Fruit fly (Drosophila melanogaster) whole organism, embryonic: ENCODE data around the gene Sec15.
A peak's percentile ranks its signal among the peaks of the same experiment; 100 is the strongest.

ENCODE experiments used
- Adf1 ChIP-seq: fragments of 200-800 bp; sonication (Bioruptor generic); IDR thresholded peaks from 2 replicates; pipeline ENCODE4 v1.3.6; 2022; ENCODE audit warnings: missing biosample characterization, missing genetic modification characterization
- Antp ChIP-seq: fragments of 200-800 bp; sonication (Bioruptor generic); optimal IDR thresholded peaks from 3 replicates; lab custom pipeline; 2016; ENCODE audit warnings: missing biosample characterization, missing genetic modification characterization
- CG10209 ChIP-seq: fragments of 200-800 bp; sonication (Bioruptor generic); optimal IDR thresholded peaks from 3 replicates; lab custom pipeline; 2017; ENCODE audit warnings: missing biosample characterization, mild to moderate bottlenecking, missing genetic modification characterization, missing genetic modification reagents
- CG10979 ChIP-seq: fragments of 200-800 bp; sonication (Bioruptor generic); optimal IDR thresholded peaks from 2 replicates; lab custom pipeline; 2018; ENCODE audit warnings: missing biosample characterization, mild to moderate bottlenecking, missing genetic modification characterization, moderate library complexity
- CG11504 ChIP-seq: fragments of 200-800 bp; sonication (Bioruptor generic); optimal IDR thresholded peaks from 3 replicates; lab custom pipeline; 2019; ENCODE audit warnings: missing biosample characterization, mild to moderate bottlenecking, missing genetic modification characterization, moderate library complexity
- CG11723 ChIP-seq: fragments of 200-800 bp; sonication (Bioruptor generic); optimal IDR thresholded peaks from 2 replicates; lab custom pipeline; 2017; ENCODE audit warnings: missing biosample characterization, mild to moderate bottlenecking, missing genetic modification characterization
- CG12391 ChIP-seq: fragments of 200-800 bp; sonication (Bioruptor generic); optimal IDR thresholded peaks from 3 replicates; lab custom pipeline; 2018; ENCODE audit warnings: missing biosample characterization, mild to moderate bottlenecking, missing genetic modification characterization, moderate library complexity
- CG12942 ChIP-seq: fragments of 200-800 bp; sonication (Bioruptor generic); optimal IDR thresholded peaks from 3 replicates; lab custom pipeline; 2016; ENCODE audit warnings: missing biosample characterization, missing genetic modification characterization
- CG13424 ChIP-seq: fragments of 200-800 bp; sonication (Bioruptor generic); optimal IDR thresholded peaks from 2 replicates; lab custom pipeline; 2019; ENCODE audit warnings: missing biosample characterization, mild to moderate bottlenecking, missing genetic modification characterization, moderate library complexity
- CG17328 ChIP-seq: fragments of 200-800 bp; sonication (Bioruptor generic); IDR thresholded peaks from 2 replicates; pipeline ENCODE4 v1.3.6; 2022; ENCODE audit warnings: missing biosample characterization, missing genetic modification characterization
- CG17612 ChIP-seq: fragments of 200-800 bp; sonication (Bioruptor generic); IDR thresholded peaks from 2 replicates; pipeline ENCODE4 v1.3.6; 2022; ENCODE audit warnings: missing biosample characterization, missing genetic modification characterization
- CG2120 ChIP-seq: fragments of 200-800 bp; sonication (Bioruptor generic); optimal IDR thresholded peaks from 3 replicates; lab custom pipeline; 2016; ENCODE audit warnings: missing biosample characterization, missing genetic modification characterization
- CG2678 ChIP-seq: fragments of 200-800 bp; sonication (Bioruptor generic); optimal IDR thresholded peaks from 3 replicates; lab custom pipeline; 2019; ENCODE audit warnings: missing biosample characterization, mild to moderate bottlenecking, missing genetic modification characterization, moderate library complexity
- CG31388 ChIP-seq: fragments of 200-800 bp; sonication (Bioruptor generic); optimal IDR thresholded peaks from 2 replicates; lab custom pipeline; 2016; ENCODE audit warnings: missing biosample characterization, missing genetic modification characterization
- CG3163 ChIP-seq: fragments of 200-800 bp; sonication (Bioruptor generic); optimal IDR thresholded peaks from 3 replicates; lab custom pipeline; 2016; ENCODE audit warnings: missing biosample characterization, missing genetic modification characterization
- CG4282 ChIP-seq: fragments of 200-800 bp; sonication (Bioruptor generic); optimal IDR thresholded peaks from 2 replicates; lab custom pipeline; 2016; ENCODE audit warnings: missing biosample characterization, missing genetic modification characterization
- CG4328 ChIP-seq: fragments of 200-800 bp; sonication (Bioruptor generic); optimal IDR thresholded peaks from 3 replicates; lab custom pipeline; 2017; ENCODE audit warnings: missing biosample characterization, missing genetic modification reagents, missing genetic modification characterization
- CG5180 ChIP-seq: fragments of 200-800 bp; sonication (Bioruptor generic); optimal IDR thresholded peaks from 3 replicates; lab custom pipeline; 2017; ENCODE audit warnings: missing biosample characterization, missing genetic modification characterization, mild to moderate bottlenecking, moderate library complexity, missing genetic modification reagents
- CG5245 ChIP-seq: fragments of 200-800 bp; sonication (Bioruptor generic); optimal IDR thresholded peaks from 3 replicates; lab custom pipeline; 2016; ENCODE audit warnings: missing biosample characterization, missing genetic modification characterization
- CG6254 ChIP-seq: fragments of 200-800 bp; sonication (Bioruptor generic); optimal IDR thresholded peaks from 3 replicates; lab custom pipeline; 2017; ENCODE audit warnings: mild to moderate bottlenecking, missing biosample characterization, missing genetic modification reagents, missing genetic modification characterization
- CG8281 ChIP-seq: fragments of 200-800 bp; sonication (Bioruptor generic); optimal IDR thresholded peaks from 2 replicates; lab custom pipeline; 2018; ENCODE audit warnings: missing biosample characterization, mild to moderate bottlenecking, missing genetic modification characterization, moderate library complexity
- CG8924 ChIP-seq: fragments of 200-800 bp; optimal IDR thresholded peaks from 3 replicates; lab custom pipeline; 2019; ENCODE audit warnings: missing biosample characterization, mild to moderate bottlenecking, missing genetic modification characterization, moderate library complexity
- CHES-1-like ChIP-seq: fragments of 200-800 bp; sonication (Bioruptor generic); optimal IDR thresholded peaks from 2 replicates; lab custom pipeline; 2016; ENCODE audit warnings: missing biosample characterization, missing genetic modification characterization
- CTCF ChIP-seq: fragments of 200-800 bp; sonication (Bioruptor generic); optimal IDR thresholded peaks from 2 replicates; lab custom pipeline; 2017; ENCODE audit warnings: missing biosample characterization, mild to moderate bottlenecking, missing genetic modification characterization, moderate library complexity
- D19B ChIP-seq: fragments of 200-800 bp; sonication (Bioruptor generic); optimal IDR thresholded peaks from 2 replicates; lab custom pipeline; 2017; ENCODE audit warnings: missing biosample characterization, mild to moderate bottlenecking, missing genetic modification characterization
- Dfd ChIP-seq, 2 experiments: fragments of >200 bp; optimal IDR thresholded peaks; 2 replicates each; lab custom pipeline; 2017; ENCODE audit warnings: missing biosample characterization in 2 of 2, missing genetic modification characterization in 2 of 2
- Dip2 ChIP-seq: fragments of 200-800 bp; sonication (Bioruptor generic); IDR thresholded peaks from 2 replicates; pipeline ENCODE4 v1.3.6; 2022; ENCODE audit warnings: missing biosample characterization, missing genetic modification characterization
- Dref ChIP-seq: fragments of 200-800 bp; sonication (Bioruptor generic); IDR thresholded peaks from 2 replicates; pipeline ENCODE4 v1.3.6; 2022; ENCODE audit warnings: missing biosample characterization, missing genetic modification characterization
- Eip74EF ChIP-seq, 2 experiments: fragments of 200-800 bp in 1 of 2; fragments of >200 bp in 1 of 2; sonication (Bioruptor generic) in 1 of 2; optimal IDR thresholded peaks; 2 replicates each; lab custom pipeline; 2017 to 2019; ENCODE audit warnings: missing biosample characterization in 2 of 2, missing genetic modification characterization in 2 of 2, mild to moderate bottlenecking in 1 of 2, moderate library complexity in 1 of 2
- H2.0 ChIP-seq: fragments of 200-800 bp; sonication (Bioruptor generic); IDR thresholded peaks from 2 replicates; pipeline ENCODE4 v1.3.6; 2022; ENCODE audit warnings: missing biosample characterization, missing genetic modification characterization
- Mes4 ChIP-seq: fragments of 200-800 bp; sonication (Bioruptor generic); optimal IDR thresholded peaks from 2 replicates; lab custom pipeline; 2016; ENCODE audit warnings: missing biosample characterization, missing genetic modification characterization
- Usf ChIP-seq: fragments of 200-800 bp; sonication (Bioruptor generic); optimal IDR thresholded peaks from 2 replicates; lab custom pipeline; 2017; ENCODE audit warnings: missing genotype, missing biosample characterization, missing genetic modification characterization
- ab ChIP-seq: fragments of 200-800 bp; sonication (Bioruptor generic); optimal IDR thresholded peaks from 2 replicates; lab custom pipeline; 2016; ENCODE audit warnings: missing biosample characterization, missing genetic modification characterization
- ara ChIP-seq: fragments of 200-800 bp; sonication (Bioruptor generic); IDR thresholded peaks from 2 replicates; pipeline ENCODE4 v1.3.6; 2022; ENCODE audit warnings: missing biosample characterization, missing genetic modification characterization
- chn ChIP-seq: fragments of 200-800 bp; sonication (Bioruptor generic); optimal IDR thresholded peaks from 2 replicates; lab custom pipeline; 2016; ENCODE audit warnings: missing biosample characterization, missing genetic modification characterization
- croc ChIP-seq: fragments of 200-800 bp; sonication (Bioruptor generic); conservative IDR thresholded peaks from 3 replicates; pipeline ENCODE4 v1.3.6; 2022; ENCODE audit warnings: missing biosample characterization, missing genetic modification characterization
- cwo ChIP-seq: fragments of 200-800 bp; sonication (Bioruptor generic); optimal IDR thresholded peaks from 3 replicates; lab custom pipeline; 2017; ENCODE audit warnings: missing biosample characterization, missing genetic modification characterization, mild to moderate bottlenecking, moderate library complexity, missing genetic modification reagents
- dysf ChIP-seq: fragments of 200-800 bp; sonication (Bioruptor generic); IDR thresholded peaks from 3 replicates; pipeline ENCODE4 v1.3.6; 2022; ENCODE audit warnings: missing biosample characterization, missing genetic modification characterization
- emc ChIP-seq: fragments of 200-800 bp; sonication (Bioruptor generic); optimal IDR thresholded peaks from 2 replicates; lab custom pipeline; 2016; ENCODE audit warnings: missing biosample characterization, missing genetic modification characterization
- en ChIP-seq: fragments of 200-800 bp; sonication (Bioruptor generic); optimal IDR thresholded peaks from 2 replicates; lab custom pipeline; 2016; ENCODE audit warnings: missing biosample characterization, missing genetic modification characterization
- eyg ChIP-seq: fragments of 200-800 bp; sonication (Bioruptor generic); optimal IDR thresholded peaks from 3 replicates; lab custom pipeline; 2016; ENCODE audit warnings: missing biosample characterization, missing genetic modification characterization
- hbn ChIP-seq: fragments of 200-800 bp; sonication (Bioruptor generic); IDR thresholded peaks from 2 replicates; pipeline ENCODE4 v1.3.6; 2022; ENCODE audit warnings: missing biosample characterization, missing genetic modification characterization; ENCODE audit not compliant: partially characterized antibody
- hth ChIP-seq: fragments of >200 bp; optimal IDR thresholded peaks from 2 replicates; lab custom pipeline; 2017; ENCODE audit warnings: inconsistent platforms
- ind ChIP-seq: fragments of 200-800 bp; sonication (Bioruptor generic); optimal IDR thresholded peaks from 3 replicates; lab custom pipeline; 2016; ENCODE audit warnings: missing biosample characterization, missing genetic modification characterization
- salm ChIP-seq: fragments of 200-800 bp; sonication (Bioruptor generic); optimal IDR thresholded peaks from 2 replicates; lab custom pipeline; 2018; ENCODE audit warnings: missing biosample characterization, mild to moderate bottlenecking, missing genetic modification characterization
- sob ChIP-seq: fragments of 200-800 bp; sonication (Bioruptor generic); IDR thresholded peaks from 2 replicates; pipeline ENCODE4 v1.3.6; 2022; ENCODE audit warnings: missing biosample characterization, missing genetic modification characterization
- sr ChIP-seq: fragments of 200-800 bp; sonication (Bioruptor generic); IDR thresholded peaks from 3 replicates; pipeline ENCODE4 v1.3.6; 2022; ENCODE audit warnings: missing biosample characterization, missing genetic modification characterization
- tio ChIP-seq: fragments of 200-800 bp; sonication (Bioruptor generic); optimal IDR thresholded peaks from 2 replicates; lab custom pipeline; 2017; ENCODE audit warnings: missing biosample characterization, missing genetic modification characterization, inconsistent platforms
- vnd ChIP-seq: fragments of 200-800 bp; sonication (Bioruptor generic); IDR thresholded peaks from 3 replicates; pipeline ENCODE4 v1.3.6; 2022; ENCODE audit warnings: missing biosample characterization, missing genetic modification characterization; ENCODE audit not compliant: partially characterized antibody
- vvl ChIP-seq: fragments of 200-800 bp; sonication (Bioruptor generic); IDR thresholded peaks from 2 replicates; pipeline ENCODE4 v1.3.6; 2022; ENCODE audit warnings: missing biosample characterization, missing genetic modification characterization
- zfh2 ChIP-seq: fragments of 200-800 bp; sonication (Bioruptor generic); optimal IDR thresholded peaks from 2 replicates; lab custom pipeline; 2016; ENCODE audit warnings: missing biosample characterization, missing genetic modification characterization

The Sec15 gene

DNA sequence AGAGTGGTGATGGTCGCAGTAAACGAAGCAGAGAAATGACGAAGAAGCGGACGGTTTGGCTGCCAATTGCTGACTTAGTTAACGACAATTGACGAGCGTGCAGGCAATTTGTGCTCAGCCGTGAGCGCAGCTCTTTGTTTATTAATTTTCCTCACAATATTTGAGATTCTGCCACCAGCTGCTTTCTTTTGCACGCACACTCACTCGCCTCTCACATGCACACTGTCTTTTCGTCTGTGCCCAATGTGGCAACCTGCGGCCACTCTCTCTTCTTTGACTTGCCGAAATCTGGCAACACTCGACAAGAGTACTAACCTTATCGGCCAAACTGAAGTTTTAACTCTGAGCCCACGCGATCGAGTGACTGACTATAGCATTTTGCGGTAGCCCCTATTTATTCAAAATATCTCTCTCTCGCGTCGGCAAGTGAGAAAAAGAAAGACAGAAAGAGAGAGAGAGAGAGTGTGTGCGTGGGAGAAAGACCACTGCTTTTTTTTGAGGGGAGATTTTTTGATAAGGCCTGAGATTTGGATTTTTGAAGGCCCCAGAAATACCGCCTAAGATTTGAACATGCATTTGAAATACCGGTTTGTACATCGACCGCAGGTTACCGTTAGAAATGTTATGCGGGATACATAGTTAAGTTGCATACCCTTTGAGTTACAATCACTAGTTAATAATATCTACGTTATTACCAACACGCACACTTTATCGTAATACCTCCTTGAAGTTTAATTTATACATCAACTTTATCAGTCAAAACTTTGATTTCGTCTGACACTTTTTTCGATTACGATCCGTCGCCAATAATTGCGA, 47.1 kb downstream of the Sec15 start, which contains the start of gene Mvl (continued):
- peak; percentile 22 for TF ChIP-seq CG8924
- TF ChIP-seq CG11723 (GFP tag; lab: Kevin White, UChicago) = no peak
- TF ChIP-seq Antp (GFP tag; lab: Kevin White, UChicago) = no peak
- TF ChIP-seq CG8281 = no peak
- TF ChIP-seq hbn (GFP tag; lab: Robert Waterston, UW) = no peak
- no peak for TF ChIP-seq CG17328 (GFP tag; lab: Robert Waterston, UW)
- TF ChIP-seq Dref (GFP tag; lab: Robert Waterston, UW) = no peak
- TF ChIP-seq cwo = peak; percentile 30
- TF ChIP-seq CG11504 (tag; lab: Kevin White, UChicago) = no peak
- TF ChIP-seq CG2120 (GFP tag; lab: Kevin White, UChicago) = no peak
- TF ChIP-seq hth (lab: Kevin White, UChicago) = no peak
- peak; percentile 19 for TF ChIP-seq CG6254 (GFP tag; lab: Kevin White, UChicago)
- no peak for TF ChIP-seq vnd (GFP tag; lab: Robert Waterston, UW)
- no peak for TF ChIP-seq CG10209
- no peak for TF ChIP-seq CG5180 (GFP tag; lab: Kevin White, UChicago)
- no peak for TF ChIP-seq sob (GFP tag; lab: Robert Waterston, UW)
- peak; percentile 5 for TF ChIP-seq CG10979 (tag; lab: Kevin White, UChicago)
- no peak for TF ChIP-seq CG4282 (GFP tag; lab: Kevin White, UChicago)
- TF ChIP-seq CG5245 (GFP tag; lab: Kevin White, UChicago) = no peak
- no peak for TF ChIP-seq ab (GFP tag; lab: Kevin White, UChicago)
- TF ChIP-seq CHES-1-like = peak; percentile 5
- TF ChIP-seq en = no peak
- TF ChIP-seq Mes4 (GFP tag; lab: Kevin White, UChicago) = no peak
- no peak for TF ChIP-seq tio (GFP tag; lab: Kevin White, UChicago)
- TF ChIP-seq D19B (GFP tag; lab: Kevin White, UChicago) = no peak
- no peak for TF ChIP-seq Dfd (GFP tag; optimal IDR thresholded peaks at IDR 0.05; lab: Kevin White, UChicago)
- no peak for TF ChIP-seq Eip74EF (GFP tag; optimal IDR thresholded peaks at IDR 0.05; lab: Kevin White, UChicago)
- no peak for TF ChIP-seq CG4328 (GFP tag; lab: Kevin White, UChicago)
- no peak for TF ChIP-seq H2.0 (GFP tag; lab: Robert Waterston, UW)
- TF ChIP-seq ind (GFP tag; lab: Kevin White, UChicago) = no peak
- peak; percentile 30 for TF ChIP-seq CTCF (GFP tag; lab: Kevin White, UChicago)
- TF ChIP-seq CG31388 (GFP tag; lab: Kevin White, UChicago) = no peak
- TF ChIP-seq emc (GFP tag; lab: Kevin White, UChicago) = no peak
- no peak for TF ChIP-seq dysf
- peak; percentile 41 for TF ChIP-seq CG3163 (GFP tag; lab: Kevin White, UChicago)
- TF ChIP-seq sr (GFP tag; lab: Robert Waterston, UW) = peak; percentile 86
- TF ChIP-seq zfh2 = no peak
- peak; percentile 29; the same call in 1 of the 2 replicates for TF ChIP-seq Adf1 (GFP tag; lab: Robert Waterston, UW)
- TF ChIP-seq Usf (GFP tag; lab: Kevin White, UChicago) = no peak
- no peak for TF ChIP-seq CG17612 (GFP tag; lab: Robert Waterston, UW)
- TF ChIP-seq chn (GFP tag; lab: Kevin White, UChicago) = no peak
- TF ChIP-seq ara = no peak
- TF ChIP-seq Dip2 = no peak
- no peak for TF ChIP-seq CG12942
- no peak for TF ChIP-seq CG13424 (tag; lab: Kevin White, UChicago)
- no peak; the same call in 1 of the 2 replicates for TF ChIP-seq vvl
- no peak for TF ChIP-seq eyg (GFP tag; lab: Kevin White, UChicago)
- TF ChIP-seq croc (GFP tag; lab: Robert Waterston, UW) = no peak
- TF ChIP-seq CG2678 = no peak
- TF ChIP-seq salm (tag; lab: Kevin White, UChicago) = no peak
- no peak for TF ChIP-seq CG12391
